Worm (Caenorhabditis elegans): ENCODE data around the gene F44A6.4.

The F44A6.4 gene

ce11 chrX:10236844-10237243 is 21.5 kb upstream of the F44A6.4 start, which contains the start of gene zipt-13:
TSS of gene zipt-13 (minus strand) at chrX:10236944.
- TF ChIP-seq lin-40 (tag; optimal IDR thresholded peaks at IDR 0.05) (peak; percentile 16), ceh-58 (GFP tag; IDR thresholded peaks at IDR 0.05) (no peak)

- TF ChIP-seq ceh-58 (GFP tag; IDR thresholded peaks at IDR 0.05) (no peak), C17E4.6 (GFP tag; IDR thresholded peaks at IDR 0.05) (no peak), madf-6 (GFP tag; IDR thresholded peaks at IDR 0.05) (no peak), hmg-1.2 (GFP tag; IDR thresholded peaks at IDR 0.05) (no peak), lsy-27 (tag; optimal IDR thresholded peaks at IDR 0.05; ENCODE audit: borderline replicate concordance, insufficient read depth) (no peak), F23B12.7 (tag; optimal IDR thresholded peaks at IDR 0.05; ENCODE audit: insufficient read depth) (no peak), ztf-6 (GFP tag; IDR thresholded peaks at IDR 0.05) (no peak), Y53F4B.3 (GFP tag; IDR thresholded peaks at IDR 0.05) (no peak), somi-1 (GFP tag; optimal IDR thresholded peaks at IDR 0.05) (no peak), ztf-3 (GFP tag; optimal IDR thresholded peaks at IDR 0.05) (no peak), F37B4.10 (GFP tag; IDR thresholded peaks at IDR 0.05) (no peak), ceh-100 (GFP tag; IDR thresholded peaks at IDR 0.05) (no peak), F57A8.1 (GFP tag; optimal IDR thresholded peaks at IDR 0.05) (no peak)
Measured at ce11 chrX:10232395-10232794, 17.1 kb upstream of the F44A6.4 start.

- TF ChIP-seq lin-40 (tag; optimal IDR thresholded peaks at IDR 0.05) (peak; percentile 16), C06A6.2 (GFP tag; conservative IDR thresholded peaks at IDR 0.05) (no peak)
Measured at ce11 chrX:10230872-10231271, 15.6 kb upstream of the F44A6.4 start.

- TF ChIP-seq nhr-80 (tag; optimal IDR thresholded peaks at IDR 0.05) = peak; percentile 26
- no peak for TF ChIP-seq mel-28 (tag; optimal IDR thresholded peaks at IDR 0.05; ENCODE audit: borderline replicate concordance)
Measured at ce11 chrX:10228094-10228746, 12.9 kb upstream of the F44A6.4 start, which contains the start of gene C14H10.3. TSS of gene C14H10.3 (minus strand) at chrX:10228137.

- no peak for TF ChIP-seq ama-1 (optimal IDR thresholded peaks at IDR 0.05)
- no peak for TF ChIP-seq ama-1 (GFP tag; optimal IDR thresholded peaks at IDR 0.05)
- no peak for TF ChIP-seq ztf-18 (tag; optimal IDR thresholded peaks at IDR 0.05)
- TF ChIP-seq C17E4.6 (GFP tag; IDR thresholded peaks at IDR 0.05) = no peak
- no peak for TF ChIP-seq nfyb-1 (GFP tag; IDR thresholded peaks at IDR 0.05)
- TF ChIP-seq hsf-1 (GFP tag; IDR thresholded peaks at IDR 0.05) = no peak
- no peak for TF ChIP-seq ets-4 (GFP tag; optimal IDR thresholded peaks at IDR 0.05)
- TF ChIP-seq sptf-2 (GFP tag; optimal IDR thresholded peaks at IDR 0.05) = no peak
- TF ChIP-seq nhr-90 (tag; optimal IDR thresholded peaks at IDR 0.05) = no peak
- TF ChIP-seq dpl-1 (GFP tag; optimal IDR thresholded peaks at IDR 0.05) = no peak
- TF ChIP-seq ztf-6 (GFP tag; IDR thresholded peaks at IDR 0.05) = no peak
- TF ChIP-seq cebp-1 (GFP tag; IDR thresholded peaks at IDR 0.05) = no peak
- TF ChIP-seq cebp-1 (tag; optimal IDR thresholded peaks at IDR 0.05) = no peak
- no peak for TF ChIP-seq K11D2.4 (GFP tag; IDR thresholded peaks at IDR 0.05)
- no peak for TF ChIP-seq bed-1 (GFP tag; IDR thresholded peaks at IDR 0.05)
- TF ChIP-seq lir-1 (GFP tag; conservative IDR thresholded peaks at IDR 0.05) = no peak
- no peak for TF ChIP-seq F55B11.4 (tag; optimal IDR thresholded peaks at IDR 0.05; ENCODE audit: borderline replicate concordance, insufficient read depth)
- no peak for TF ChIP-seq him-1 (tag; optimal IDR thresholded peaks at IDR 0.05)
- no peak for TF ChIP-seq ceh-100 (GFP tag; IDR thresholded peaks at IDR 0.05)
Measured at ce11 chrX:10227217-10227616, 11.9 kb upstream of the F44A6.4 start.
